Worm (Caenorhabditis elegans) whole organism, L3 larva: ENCODE results near the gene fib-1.

Experiments
- aly-2 ChIP-seq: fragments of 150-350 bp; optimal IDR thresholded peaks from 2 replicates; lab custom pipeline; 2014; ENCODE audit warnings: missing biosample characterization, missing genetic modification characterization
- elt-3 ChIP-seq, 3 experiments: fragments of 150-350 bp in 1 of 3; sonication (generic microtip) in 2 of 3; optimal IDR thresholded peaks; 2 replicates in 2 of 3; 4 replicates in 1 of 3; lab custom pipeline; 2014 to 2017; ENCODE audit warnings: missing biosample characterization in 3 of 3, missing genetic modification characterization in 3 of 3
- nhr-76 ChIP-seq: fragments of 150-350 bp; sonication (generic microtip); optimal IDR thresholded peaks from 5 replicates; lab custom pipeline; 2014; ENCODE audit warnings: missing biosample characterization, missing genetic modification characterization

- TF ChIP-seq elt-3 (tag; optimal IDR thresholded peaks at IDR 0.05; lab: Kevin White, UChicago) (no peak), aly-2 (tag; lab: Kevin White, UChicago) (no peak), nhr-76 (tag; lab: Kevin White, UChicago) (no peak)
Measured at ce11 chrV:15023544-15023943, 21.5 kb upstream of the fib-1 start, which contains the start of gene F14H8.4.
